Worm (Caenorhabditis elegans) whole organism, late embryonic: ENCODE results near the gene M05D6.5.

ENCODE experiments used
- C08G9.2 ChIP-seq: sonication (generic microtip); optimal IDR thresholded peaks from 2 replicates; lab custom pipeline; 2016; ENCODE audit warnings: mild to moderate bottlenecking, missing genetic modification characterization, moderate library complexity, missing compliant biosample characterization
- F13H6.1 ChIP-seq: sonication (generic microtip); optimal IDR thresholded peaks from 2 replicates; lab custom pipeline; 2016; ENCODE audit warnings: missing genetic modification characterization, missing compliant biosample characterization
- K02D7.2 ChIP-seq: sonication (generic microtip); optimal IDR thresholded peaks from 2 replicates; lab custom pipeline; 2017; ENCODE audit warnings: mild to moderate bottlenecking, missing genetic modification characterization, missing compliant biosample characterization
- ama-1 ChIP-seq: fragments of 150-350 bp; optimal IDR thresholded peaks from 2 replicates; lab custom pipeline; 2014
- ceh-19 ChIP-seq: fragments of 200-800 bp; sonication (Bioruptor generic); optimal IDR thresholded peaks from 2 replicates; lab custom pipeline; 2018; ENCODE audit warnings: mild to moderate bottlenecking, missing genetic modification characterization, missing compliant biosample characterization
- ceh-2 ChIP-seq: sonication (generic microtip); optimal IDR thresholded peaks from 2 replicates; lab custom pipeline; 2016; ENCODE audit warnings: missing genotype, missing genetic modification characterization, missing compliant biosample characterization
- fkh-10 ChIP-seq: fragments of 150-350 bp; optimal IDR thresholded peaks from 2 replicates; lab custom pipeline; 2014; ENCODE audit warnings: missing biosample characterization, missing genetic modification reagents, missing genetic modification characterization
- gmeb-2 ChIP-seq: sonication (generic microtip); optimal IDR thresholded peaks from 2 replicates; lab custom pipeline; 2016; ENCODE audit warnings: missing genetic modification characterization, inconsistent platforms, missing compliant biosample characterization
- madf-2 ChIP-seq: sonication (generic microtip); optimal IDR thresholded peaks from 2 replicates; lab custom pipeline; 2017; ENCODE audit warnings: missing genetic modification characterization, missing compliant biosample characterization
- mec-3 ChIP-seq: sonication (generic microtip); optimal IDR thresholded peaks from 2 replicates; lab custom pipeline; 2016; ENCODE audit warnings: borderline replicate concordance, missing genetic modification characterization, missing compliant biosample characterization
- sox-4 ChIP-seq: sonication (generic microtip); optimal IDR thresholded peaks from 2 replicates; lab custom pipeline; 2017; ENCODE audit warnings: mild to moderate bottlenecking, missing genetic modification characterization, inconsistent platforms, missing compliant biosample characterization
- zip-5 ChIP-seq: sonication (generic microtip); optimal IDR thresholded peaks from 2 replicates; lab custom pipeline; 2016; ENCODE audit warnings: missing genetic modification characterization, missing compliant biosample characterization

- no peak for TF ChIP-seq zip-5 (tag; lab: Kevin White, UChicago)
- TF ChIP-seq ama-1 (lab: Kevin White, UChicago) = no peak
- TF ChIP-seq C08G9.2 = no peak
- no peak for TF ChIP-seq F13H6.1
- TF ChIP-seq ceh-19 = no peak
- no peak for TF ChIP-seq sox-4
- TF ChIP-seq K02D7.2 (tag; lab: Kevin White, UChicago) = no peak
- TF ChIP-seq gmeb-2 (tag; lab: Kevin White, UChicago) = no peak
- TF ChIP-seq madf-2 (tag; lab: Kevin White, UChicago) = no peak
- no peak for TF ChIP-seq mec-3 (tag; lab: Kevin White, UChicago)
- TF ChIP-seq fkh-10 (GFP tag; lab: Kevin White, UChicago) = no peak
- TF ChIP-seq ceh-2 (tag; lab: Kevin White, UChicago) = no peak
These were observed 49.3 kb upstream of the M05D6.5 start, which contains the start of gene gldi-7 for ce11 chrII:8531181-8531759.
